Fruit fly (Drosophila melanogaster) whole organism, embryonic: ENCODE measurements around the gene CG13299.

Source experiments
- Atf6 ChIP-seq: fragments of 200-800 bp; sonication (Bioruptor generic); IDR thresholded peaks from 2 replicates; pipeline ENCODE4 v1.3.6; 2022; ENCODE audit warnings: missing biosample characterization, missing genetic modification characterization
- B-H2 ChIP-seq: fragments of 200-800 bp; sonication (Bioruptor generic); optimal IDR thresholded peaks from 2 replicates; lab custom pipeline; 2018; ENCODE audit warnings: missing biosample characterization, mild to moderate bottlenecking, missing genetic modification characterization
- CG10209 ChIP-seq: fragments of 200-800 bp; sonication (Bioruptor generic); optimal IDR thresholded peaks from 3 replicates; lab custom pipeline; 2017; ENCODE audit warnings: missing biosample characterization, mild to moderate bottlenecking, missing genetic modification characterization, missing genetic modification reagents
- CG10321 ChIP-seq: fragments of 200-800 bp; sonication (Bioruptor generic); IDR thresholded peaks from 2 replicates; pipeline ENCODE4 v1.3.6; 2022; ENCODE audit warnings: missing biosample characterization, missing genetic modification characterization
- CG11456 ChIP-seq: fragments of 200-800 bp; sonication (Bioruptor generic); IDR thresholded peaks from 3 replicates; pipeline ENCODE4 v1.3.6; 2022; ENCODE audit warnings: missing biosample characterization, missing genetic modification characterization
- CG12942 ChIP-seq: fragments of 200-800 bp; sonication (Bioruptor generic); optimal IDR thresholded peaks from 3 replicates; lab custom pipeline; 2016; ENCODE audit warnings: missing biosample characterization, missing genetic modification characterization
- CG16815 ChIP-seq: fragments of 200-800 bp; sonication (Bioruptor generic); optimal IDR thresholded peaks from 3 replicates; lab custom pipeline; 2017; ENCODE audit warnings: missing biosample characterization, mild to moderate bottlenecking, missing genetic modification characterization
- CG17359 ChIP-seq: fragments of 200-800 bp; sonication (Bioruptor generic); optimal IDR thresholded peaks from 3 replicates; lab custom pipeline; 2018; ENCODE audit warnings: missing biosample characterization, mild to moderate bottlenecking, missing genetic modification characterization, moderate library complexity
- CG17829 ChIP-seq: fragments of 200-800 bp; optimal IDR thresholded peaks from 2 replicates; lab custom pipeline; 2019; ENCODE audit warnings: missing biosample characterization, mild to moderate bottlenecking, missing genetic modification characterization, moderate library complexity
- CG18619 ChIP-seq: fragments of 200-800 bp; sonication (Bioruptor generic); optimal IDR thresholded peaks from 3 replicates; lab custom pipeline; 2017; ENCODE audit warnings: missing biosample characterization, mild to moderate bottlenecking, missing genetic modification characterization
- CG2712 ChIP-seq: fragments of 200-800 bp; optimal IDR thresholded peaks from 3 replicates; lab custom pipeline; 2019; ENCODE audit warnings: missing biosample characterization, mild to moderate bottlenecking, missing genetic modification characterization, moderate library complexity
- CG30403 ChIP-seq: fragments of 200-800 bp; sonication (Bioruptor generic); optimal IDR thresholded peaks from 3 replicates; lab custom pipeline; 2016; ENCODE audit warnings: missing biosample characterization, missing genetic modification characterization
- CG3407 ChIP-seq: fragments of 200-800 bp; sonication (Bioruptor generic); optimal IDR thresholded peaks from 2 replicates; lab custom pipeline; 2018; ENCODE audit warnings: missing biosample characterization, mild to moderate bottlenecking, missing genetic modification characterization
- CG34224 ChIP-seq: fragments of 200-800 bp; sonication (Bioruptor generic); IDR thresholded peaks from 3 replicates; pipeline ENCODE4 v1.3.6; 2022; ENCODE audit warnings: missing biosample characterization, missing genetic modification characterization; ENCODE audit not compliant: partially characterized antibody
- CG6791 ChIP-seq: fragments of 200-800 bp; sonication (Bioruptor generic); IDR thresholded peaks from 3 replicates; pipeline ENCODE4 v1.3.6; 2022; ENCODE audit warnings: missing biosample characterization, missing genetic modification characterization; ENCODE audit not compliant: partially characterized antibody
- CG8359 ChIP-seq: fragments of 200-800 bp; sonication (Bioruptor generic); optimal IDR thresholded peaks from 2 replicates; lab custom pipeline; 2017; ENCODE audit warnings: missing biosample characterization, mild to moderate bottlenecking, missing genetic modification characterization, borderline replicate concordance
- CG8944 ChIP-seq: fragments of 200-800 bp; sonication (Bioruptor generic); optimal IDR thresholded peaks from 3 replicates; lab custom pipeline; 2016; ENCODE audit warnings: missing biosample characterization, missing genetic modification characterization
- CG9437 ChIP-seq: fragments of 200-800 bp; sonication (Bioruptor generic); optimal IDR thresholded peaks from 2 replicates; lab custom pipeline; 2018; ENCODE audit warnings: missing biosample characterization, mild to moderate bottlenecking, missing genetic modification characterization
- CG9797 ChIP-seq: fragments of 200-800 bp; sonication (Bioruptor generic); optimal IDR thresholded peaks from 3 replicates; lab custom pipeline; 2018; ENCODE audit warnings: missing biosample characterization, mild to moderate bottlenecking, missing genetic modification characterization
- Deaf1 ChIP-seq: fragments of 200-800 bp; optimal IDR thresholded peaks from 3 replicates; lab custom pipeline; 2019; ENCODE audit warnings: missing biosample characterization, mild to moderate bottlenecking, missing genetic modification characterization, moderate library complexity
- Dp ChIP-seq: fragments of 200-800 bp; sonication (Bioruptor generic); optimal IDR thresholded peaks from 2 replicates; lab custom pipeline; 2018; ENCODE audit warnings: missing biosample characterization, mild to moderate bottlenecking, missing genetic modification characterization, moderate library complexity
- E2f1 ChIP-seq: fragments of 200-800 bp; sonication (Bioruptor generic); IDR thresholded peaks from 2 replicates; pipeline ENCODE4 v1.3.6; 2022; ENCODE audit warnings: missing biosample characterization, missing genetic modification characterization
- Eip74EF ChIP-seq, 2 experiments: fragments of 200-800 bp in 1 of 2; fragments of >200 bp in 1 of 2; sonication (Bioruptor generic) in 1 of 2; optimal IDR thresholded peaks; 2 replicates each; lab custom pipeline; 2017 to 2019; ENCODE audit warnings: missing biosample characterization in 2 of 2, missing genetic modification characterization in 2 of 2, mild to moderate bottlenecking in 1 of 2, moderate library complexity in 1 of 2
- Hmr ChIP-seq: fragments of 200-800 bp; sonication (Bioruptor generic); optimal IDR thresholded peaks from 3 replicates; lab custom pipeline; 2017; ENCODE audit warnings: mild to moderate bottlenecking, missing biosample characterization, missing genetic modification reagents, missing genetic modification characterization
- Opbp ChIP-seq: fragments of 200-800 bp; sonication (Bioruptor generic); IDR thresholded peaks from 3 replicates; pipeline ENCODE4 v1.3.6; 2022; ENCODE audit warnings: missing biosample characterization, missing genetic modification characterization; ENCODE audit not compliant: partially characterized antibody
- Xrp1 ChIP-seq: fragments of 200-800 bp; sonication (Bioruptor generic); IDR thresholded peaks from 2 replicates; pipeline ENCODE4 v1.3.6; 2022; ENCODE audit warnings: missing biosample characterization, missing genetic modification characterization
- ac ChIP-seq: fragments of 200-800 bp; sonication (Bioruptor generic); optimal IDR thresholded peaks from 3 replicates; lab custom pipeline; 2017; ENCODE audit warnings: missing biosample characterization, mild to moderate bottlenecking, missing genetic modification characterization
- amos ChIP-seq: fragments of 200-800 bp; sonication (Bioruptor generic); IDR thresholded peaks from 2 replicates; pipeline ENCODE4 v1.3.6; 2022; ENCODE audit warnings: missing biosample characterization, missing genetic modification characterization; ENCODE audit not compliant: partially characterized antibody
- bsh ChIP-seq, 2 experiments: fragments of 200-800 bp; sonication (Bioruptor generic); optimal IDR thresholded peaks; 2 replicates each; lab custom pipeline; 2017 to 2018; ENCODE audit warnings: mild to moderate bottlenecking in 2 of 2, missing biosample characterization in 2 of 2, missing genetic modification characterization in 2 of 2, moderate library complexity in 1 of 2
- btn ChIP-seq: fragments of 200-800 bp; sonication (Bioruptor generic); optimal IDR thresholded peaks from 2 replicates; lab custom pipeline; 2016; ENCODE audit warnings: missing biosample characterization, missing genetic modification characterization
- chif ChIP-seq, 2 experiments: fragments of 200-800 bp; sonication (Bioruptor generic); optimal IDR thresholded peaks; 3 replicates each; lab custom pipeline; 2016; ENCODE audit warnings: missing biosample characterization in 2 of 2, missing genetic modification characterization in 2 of 2
- chinmo ChIP-seq: fragments of 200-800 bp; sonication (Bioruptor generic); IDR thresholded peaks from 4 replicates; pipeline ENCODE4 v1.3.6; 2022; ENCODE audit warnings: missing biosample characterization, missing genetic modification characterization; ENCODE audit not compliant: partially characterized antibody
- crp ChIP-seq, 2 experiments: fragments of 200-800 bp; sonication (Bioruptor generic); optimal IDR thresholded peaks; 2 replicates in 1 of 2; 3 replicates in 1 of 2; lab custom pipeline; 2017; ENCODE audit warnings: missing biosample characterization in 2 of 2, missing genetic modification characterization in 2 of 2, mild to moderate bottlenecking in 1 of 2, moderate library complexity in 1 of 2
- dmrt11E ChIP-seq: fragments of 200-800 bp; sonication (Bioruptor generic); optimal IDR thresholded peaks from 3 replicates; lab custom pipeline; 2018; ENCODE audit warnings: missing biosample characterization, mild to moderate bottlenecking, missing genetic modification characterization, moderate library complexity
- dysf ChIP-seq: fragments of 200-800 bp; sonication (Bioruptor generic); IDR thresholded peaks from 3 replicates; pipeline ENCODE4 v1.3.6; 2022; ENCODE audit warnings: missing biosample characterization, missing genetic modification characterization
- fd96Cb ChIP-seq: fragments of 200-800 bp; sonication (Bioruptor generic); optimal IDR thresholded peaks from 2 replicates; lab custom pipeline; 2018; ENCODE audit warnings: missing biosample characterization, mild to moderate bottlenecking, missing genetic modification characterization, moderate library complexity
- gro ChIP-seq: fragments of 200-800 bp; sonication (Bioruptor generic); optimal IDR thresholded peaks from 2 replicates; lab custom pipeline; 2016; ENCODE audit warnings: missing biosample characterization, missing genetic modification characterization
- luna ChIP-seq: fragments of 200-800 bp; sonication (Bioruptor generic); optimal IDR thresholded peaks from 2 replicates; lab custom pipeline; 2016; ENCODE audit warnings: missing biosample characterization, missing genetic modification characterization
- nmo ChIP-seq: fragments of 200-800 bp; sonication (Bioruptor generic); optimal IDR thresholded peaks from 2 replicates; lab custom pipeline; 2018; ENCODE audit warnings: missing biosample characterization, mild to moderate bottlenecking, missing genetic modification characterization, moderate library complexity
- p53 ChIP-seq: fragments of 200-800 bp; sonication (Bioruptor generic); optimal IDR thresholded peaks from 2 replicates; lab custom pipeline; 2016; ENCODE audit warnings: missing biosample characterization, missing genetic modification characterization
- row ChIP-seq: fragments of 200-800 bp; sonication (Bioruptor generic); IDR thresholded peaks from 3 replicates; pipeline ENCODE4 v1.3.6; 2022; ENCODE audit warnings: missing biosample characterization, missing genetic modification characterization
- sens ChIP-seq: fragments of 200-800 bp; sonication (Bioruptor generic); peaks from one replicate; lab custom pipeline; 2016; ENCODE audit warnings: missing biosample characterization, missing genetic modification characterization
- sim ChIP-seq: fragments of 200-800 bp; sonication (Bioruptor generic); IDR thresholded peaks from 2 replicates; pipeline ENCODE4 v1.3.6; 2022; ENCODE audit warnings: missing biosample characterization, missing genetic modification characterization
- sisA ChIP-seq: fragments of 200-800 bp; sonication (Bioruptor generic); IDR thresholded peaks from 2 replicates; pipeline ENCODE4 v1.3.6; 2022; ENCODE audit warnings: missing biosample characterization, missing genetic modification characterization
- toy ChIP-seq: fragments of 200-800 bp; sonication (Bioruptor generic); IDR thresholded peaks from 2 replicates; pipeline ENCODE4 v1.3.6; 2022; ENCODE audit warnings: missing biosample characterization, missing genetic modification characterization
- ttk ChIP-seq: fragments of 200-800 bp; sonication (Bioruptor generic); IDR thresholded peaks from 2 replicates; pipeline ENCODE4 v2.1.2; 2022; ENCODE audit warnings: missing biosample characterization, missing genetic modification characterization
- unpg ChIP-seq: fragments of 200-800 bp; sonication (Bioruptor generic); optimal IDR thresholded peaks from 3 replicates; lab custom pipeline; 2018; ENCODE audit warnings: missing biosample characterization, mild to moderate bottlenecking, missing genetic modification characterization, moderate library complexity
- zen ChIP-seq: fragments of 200-800 bp; sonication (Bioruptor generic); optimal IDR thresholded peaks from 3 replicates; lab custom pipeline; 2018; ENCODE audit warnings: missing biosample characterization, mild to moderate bottlenecking, missing genetic modification characterization, moderate library complexity

Gene CG13299

dm6 chr3L:6192822-6193555, 39.2 kb downstream of the CG13299 start, which contains the start of the genes Sf3b6 and Tnpo (continued):
- peak; percentile 89 for TF ChIP-seq dysf (GFP tag; lab: Robert Waterston, UW)
- TF ChIP-seq CG9797 = peak; percentile 99
- TF ChIP-seq chinmo (GFP tag; lab: Robert Waterston, UW) = no peak
- TF ChIP-seq CG8359 (GFP tag; lab: Kevin White, UChicago) = no peak
- TF ChIP-seq chif (GFP tag; optimal IDR thresholded peaks at IDR 0.05; lab: Kevin White, UChicago) = peak; percentile 49 to 74
- peak; percentile 86 for TF ChIP-seq CG17829 (tag; lab: Kevin White, UChicago)
- peak; percentile 93 for TF ChIP-seq nmo (GFP tag; lab: Kevin White, UChicago)
- TF ChIP-seq bsh (GFP tag; optimal IDR thresholded peaks at IDR 0.05; lab: Kevin White, UChicago) = no peak
- TF ChIP-seq Xrp1 (GFP tag; lab: Robert Waterston, UW) = peak; percentile 82
- no peak for TF ChIP-seq Hmr (GFP tag; lab: Kevin White, UChicago)
- TF ChIP-seq amos = peak; percentile 56
- TF ChIP-seq dmrt11E (tag; lab: Kevin White, UChicago) = peak; percentile 86
- TF ChIP-seq CG16815 = peak; percentile 89
- no peak for TF ChIP-seq btn (GFP tag; lab: Kevin White, UChicago)
- peak; percentile 36 for TF ChIP-seq CG34224 (GFP tag; lab: Robert Waterston, UW)
- TF ChIP-seq CG10209 = peak; percentile 86
- peak; percentile 96 for TF ChIP-seq row
- peak; percentile 84 for TF ChIP-seq sisA
- TF ChIP-seq E2f1 (GFP tag; lab: Robert Waterston, UW) = peak; percentile 79
- peak in 1 of 2 experiments; percentile 68 for TF ChIP-seq crp (GFP tag; optimal IDR thresholded peaks at IDR 0.05; lab: Kevin White, UChicago)
- peak; percentile 35 for TF ChIP-seq p53
- TF ChIP-seq zen (tag; lab: Kevin White, UChicago) = peak; percentile 83
- TF ChIP-seq ttk = peak; percentile 82
- TF ChIP-seq CG6791 (GFP tag; lab: Robert Waterston, UW) = peak; percentile 43; the same call in 1 of the 3 replicates
- peak; percentile 9 for TF ChIP-seq luna (GFP tag; lab: Kevin White, UChicago)
- TF ChIP-seq CG9437 (GFP tag; lab: Kevin White, UChicago) = peak; percentile 76
- TF ChIP-seq ac (GFP tag; lab: Kevin White, UChicago) = no peak
- TF ChIP-seq CG11456 (GFP tag; lab: Robert Waterston, UW) = peak; percentile 84
- TF ChIP-seq gro (GFP tag; lab: Kevin White, UChicago) = no peak
- no peak for TF ChIP-seq Opbp (GFP tag; lab: Robert Waterston, UW)
- TF ChIP-seq CG17359 = no peak
- TF ChIP-seq Dp (GFP tag; lab: Kevin White, UChicago) = peak; percentile 21
- TF ChIP-seq CG8944 (GFP tag; lab: Kevin White, UChicago) = peak; percentile 43
- peak; percentile 88 for TF ChIP-seq CG2712 (tag; lab: Kevin White, UChicago)
- peak; percentile 43; the same call in 1 of the 2 replicates for TF ChIP-seq toy
- TF ChIP-seq CG12942 (GFP tag; lab: Kevin White, UChicago) = peak; percentile 83
- TF ChIP-seq Atf6 (GFP tag; lab: Robert Waterston, UW) = peak; percentile 74
- TF ChIP-seq CG3407 (GFP tag; lab: Kevin White, UChicago) = no peak
- TF ChIP-seq fd96Cb (tag; lab: Kevin White, UChicago) = peak; percentile 72
- TF ChIP-seq sim (GFP tag; lab: Robert Waterston, UW) = peak; percentile 38; the same call in 1 of the 2 replicates
- TF ChIP-seq sens (GFP tag; lab: Kevin White, UChicago) = no peak
- no peak for TF ChIP-seq unpg (GFP tag; lab: Kevin White, UChicago)
- peak; percentile 83 for TF ChIP-seq CG18619 (GFP tag; lab: Kevin White, UChicago)
- peak; percentile 63 for TF ChIP-seq B-H2 (GFP tag; lab: Kevin White, UChicago)
- TF ChIP-seq CG30403 (GFP tag; lab: Kevin White, UChicago) = peak; percentile 95
- peak; percentile 55 for TF ChIP-seq Deaf1
- no peak for TF ChIP-seq Eip74EF (GFP tag; optimal IDR thresholded peaks at IDR 0.05; lab: Kevin White, UChicago)
- no peak for TF ChIP-seq CG10321
